Worm (Caenorhabditis elegans) whole organism, L4/young adult: ENCODE data around the gene F08C6.18.

ENCODE experiments used
- W03F9.2 ChIP-seq: fragments of 150-350 bp; optimal IDR thresholded peaks from 2 replicates; lab custom pipeline; 2014; ENCODE audit warnings: missing biosample characterization, missing genetic modification characterization
- dao-5 ChIP-seq: sonication (generic microtip); optimal IDR thresholded peaks from 2 replicates; lab custom pipeline; 2016; ENCODE audit warnings: missing genotype, missing genetic modification characterization, moderate library complexity, missing compliant biosample characterization
- him-1 ChIP-seq: sonication (generic microtip); optimal IDR thresholded peaks from 2 replicates; lab custom pipeline; 2016; ENCODE audit warnings: missing genotype, missing genetic modification reagents, missing genetic modification characterization, missing compliant biosample characterization

- TF ChIP-seq dao-5 (no peak), W03F9.2 (no peak), him-1 (tag; lab: Kevin White, UChicago) (no peak)
Observed at ce11 chrX:7562625-7563024, 10.8 kb downstream of the F08C6.18 start, which contains the start of gene sto-1.
